Worm (Caenorhabditis elegans) whole organism, young adult: ENCODE measurements around the gene Y57E12AR.1.

Experiments
- B0035.1 ChIP-seq: sonication (generic microtip); optimal IDR thresholded peaks from 2 replicates; lab custom pipeline; 2016; ENCODE audit warnings: missing genetic modification characterization, mild to moderate bottlenecking, missing compliant biosample characterization, missing genotype, missing genetic modification reagents
- B0261.1 ChIP-seq: sonication (generic microtip); optimal IDR thresholded peaks from 2 replicates; lab custom pipeline; 2016; ENCODE audit warnings: mild to moderate bottlenecking, missing genetic modification characterization, moderate library complexity, missing compliant biosample characterization
- B0336.3 ChIP-seq: fragments of 200-800 bp; sonication (Bioruptor generic); IDR thresholded peaks from 2 replicates; pipeline ENCODE4 v1.3.6; 2022; ENCODE audit warnings: missing genetic modification characterization, missing compliant biosample characterization
- D2030.7 ChIP-seq: fragments of 200-800 bp; sonication (Bioruptor generic); IDR thresholded peaks from 2 replicates; pipeline ENCODE4 v1.3.6; 2022; ENCODE audit warnings: missing genetic modification reagents, missing genetic modification characterization, missing compliant biosample characterization
- F23B12.7 ChIP-seq: sonication (generic microtip); optimal IDR thresholded peaks from 2 replicates; lab custom pipeline; 2017; ENCODE audit warnings: missing genetic modification characterization, mild to moderate bottlenecking, missing compliant biosample characterization, antibody characterized with exemption, moderate library complexity; ENCODE audit not compliant: insufficient read depth
- F39B2.1 ChIP-seq: fragments of 200-800 bp; sonication (Bioruptor generic); IDR thresholded peaks from 2 replicates; pipeline ENCODE4 v1.3.6; 2022; ENCODE audit warnings: missing genetic modification reagents, missing genetic modification characterization, missing compliant biosample characterization
- F55B11.4 ChIP-seq: sonication (generic microtip); optimal IDR thresholded peaks from 2 replicates; lab custom pipeline; 2016; ENCODE audit warnings: missing compliant biosample characterization, missing genetic modification characterization, borderline replicate concordance; ENCODE audit not compliant: insufficient read depth
- F57C9.4 ChIP-seq: sonication (generic microtip); optimal IDR thresholded peaks from 2 replicates; lab custom pipeline; 2017; ENCODE audit warnings: mild to moderate bottlenecking, missing genetic modification characterization, missing compliant biosample characterization
- K12H6.12 ChIP-seq: fragments of 200-800 bp; sonication (Bioruptor generic); optimal IDR thresholded peaks from 2 replicates; lab custom pipeline; 2018; ENCODE audit warnings: mild to moderate bottlenecking, missing genetic modification characterization, missing compliant biosample characterization
- Y53G8AR.9 ChIP-seq: fragments of 200-800 bp; sonication (Bioruptor generic); conservative IDR thresholded peaks from 2 replicates; pipeline ENCODE4 v1.3.6; 2022; ENCODE audit warnings: missing genetic modification reagents, missing genetic modification characterization, missing compliant biosample characterization
- Y56A3A.18 ChIP-seq: fragments of 200-800 bp; sonication (Bioruptor generic); IDR thresholded peaks from 2 replicates; pipeline ENCODE4 v1.3.6; 2022; ENCODE audit warnings: missing genetic modification reagents, missing genetic modification characterization, missing compliant biosample characterization
- Y67H2A.10 ChIP-seq: fragments of 200-800 bp; sonication (Bioruptor generic); conservative IDR thresholded peaks from 2 replicates; pipeline ENCODE4 v1.3.6; 2022; ENCODE audit warnings: missing genetic modification reagents, missing genetic modification characterization, missing compliant biosample characterization
- ZK185.1 ChIP-seq: sonication (generic microtip); optimal IDR thresholded peaks from 2 replicates; lab custom pipeline; 2016; ENCODE audit warnings: mild to moderate bottlenecking, missing genetic modification characterization, missing compliant biosample characterization; ENCODE audit not compliant: poor library complexity, severe bottlenecking
- ama-1 ChIP-seq, 3 experiments: fragments of 150-350 bp in 1 of 3; sonication (generic microtip) in 2 of 3; optimal IDR thresholded peaks; 2 replicates each; lab custom pipeline; 2014 to 2018; ENCODE audit warnings: missing biosample characterization in 2 of 3, missing genetic modification characterization in 2 of 3, missing genetic modification reagents in 2 of 3
- aptf-3 ChIP-seq: fragments of 200-800 bp; sonication (Bioruptor generic); IDR thresholded peaks from 2 replicates; pipeline ENCODE4 v1.3.6; 2022; ENCODE audit warnings: missing genetic modification characterization, missing compliant biosample characterization
- atf-7 ChIP-seq: sonication (generic microtip); optimal IDR thresholded peaks from 2 replicates; lab custom pipeline; 2017; ENCODE audit warnings: mild to moderate bottlenecking, missing genetic modification characterization, missing compliant biosample characterization
- attf-5 ChIP-seq: fragments of 200-800 bp; sonication (Bioruptor generic); optimal IDR thresholded peaks from 2 replicates; lab custom pipeline; 2018; ENCODE audit warnings: mild to moderate bottlenecking, missing genetic modification characterization, missing compliant biosample characterization
- bed-1 ChIP-seq: fragments of 200-800 bp; sonication (Bioruptor generic); IDR thresholded peaks from 2 replicates; pipeline ENCODE4 v1.3.6; 2022; ENCODE audit warnings: missing genetic modification reagents, missing genetic modification characterization, missing compliant biosample characterization
- ccch-3 ChIP-seq: fragments of 200-800 bp; sonication (Bioruptor generic); optimal IDR thresholded peaks from 2 replicates; lab custom pipeline; 2018; ENCODE audit warnings: mild to moderate bottlenecking, missing genetic modification characterization, missing compliant biosample characterization
- cebp-1 ChIP-seq, 2 experiments: fragments of 200-800 bp in 1 of 2; sonication (Bioruptor generic) in 1 of 2; sonication (generic microtip) in 1 of 2; IDR thresholded peaks in 1 of 2; optimal IDR thresholded peaks in 1 of 2; 2 replicates each; pipeline versions ENCODE4 v1.3.6 to Lab custom; 2017 to 2022; ENCODE audit warnings: missing compliant biosample characterization in 2 of 2, missing genetic modification characterization in 2 of 2, mild to moderate bottlenecking in 1 of 2, missing genetic modification reagents in 1 of 2, moderate library complexity in 1 of 2
- ceh-100 ChIP-seq: fragments of 200-800 bp; sonication (Bioruptor generic); IDR thresholded peaks from 2 replicates; pipeline ENCODE4 v1.3.6; 2022; ENCODE audit warnings: missing genetic modification reagents, missing genetic modification characterization, missing compliant biosample characterization
- ceh-27 ChIP-seq: fragments of 200-800 bp; sonication (Bioruptor generic); optimal IDR thresholded peaks from 2 replicates; lab custom pipeline; 2018; ENCODE audit warnings: mild to moderate bottlenecking, missing genetic modification characterization, moderate library complexity, missing compliant biosample characterization
- chd-7 ChIP-seq: sonication (generic microtip); optimal IDR thresholded peaks from 2 replicates; lab custom pipeline; 2016; ENCODE audit warnings: mild to moderate bottlenecking, missing genetic modification characterization, moderate library complexity, missing compliant biosample characterization
- dox-1 ChIP-seq: fragments of 200-800 bp; sonication (Bioruptor generic); IDR thresholded peaks from 2 replicates; pipeline ENCODE4 v1.3.6; 2022; ENCODE audit warnings: missing genetic modification reagents, missing genetic modification characterization, missing compliant biosample characterization
- him-1 ChIP-seq: sonication (generic microtip); optimal IDR thresholded peaks from 2 replicates; lab custom pipeline; 2016; ENCODE audit warnings: missing genotype, missing genetic modification reagents, missing genetic modification characterization, missing compliant biosample characterization
- hlh-26 ChIP-seq: fragments of 200-800 bp; sonication (Bioruptor generic); conservative IDR thresholded peaks from 2 replicates; pipeline ENCODE4 v1.3.6; 2022; ENCODE audit warnings: missing genetic modification reagents, missing genetic modification characterization, missing compliant biosample characterization
- hrde-1 ChIP-seq: sonication (generic microtip); optimal IDR thresholded peaks from 2 replicates; lab custom pipeline; 2016; ENCODE audit warnings: missing genetic modification characterization, mild to moderate bottlenecking, missing compliant biosample characterization, moderate library complexity, missing genotype, missing genetic modification reagents, borderline replicate concordance
- hsf-1 ChIP-seq: fragments of 200-800 bp; sonication (Bioruptor generic); IDR thresholded peaks from 2 replicates; pipeline ENCODE4 v1.3.6; 2022; ENCODE audit warnings: missing genetic modification reagents, missing genetic modification characterization, missing compliant biosample characterization
- lag-1 ChIP-seq: fragments of 200-800 bp; sonication (Bioruptor generic); IDR thresholded peaks from 2 replicates; pipeline ENCODE4 v1.3.6; 2022; ENCODE audit warnings: missing genetic modification reagents, missing genetic modification characterization, missing compliant biosample characterization
- let-526 ChIP-seq: fragments of 200-800 bp; sonication (Bioruptor generic); IDR thresholded peaks from 2 replicates; pipeline ENCODE4 v1.3.6; 2022; ENCODE audit warnings: missing genetic modification reagents, missing genetic modification characterization, missing compliant biosample characterization
- lin-54 ChIP-seq: fragments of 200-800 bp; sonication (Bioruptor generic); optimal IDR thresholded peaks from 2 replicates; lab custom pipeline; 2018; ENCODE audit warnings: mild to moderate bottlenecking, missing genetic modification characterization, missing compliant biosample characterization
- lir-1 ChIP-seq: fragments of 200-800 bp; sonication (Bioruptor generic); conservative IDR thresholded peaks from 2 replicates; pipeline ENCODE4 v1.3.6; 2022; ENCODE audit warnings: missing genetic modification reagents, missing genetic modification characterization, missing compliant biosample characterization
- madf-6 ChIP-seq: fragments of 200-800 bp; sonication (Bioruptor generic); IDR thresholded peaks from 2 replicates; pipeline ENCODE4 v1.3.6; 2022; ENCODE audit warnings: missing genetic modification reagents, missing genetic modification characterization, missing compliant biosample characterization
- madf-8 ChIP-seq: fragments of 200-800 bp; sonication (Bioruptor generic); conservative IDR thresholded peaks from 2 replicates; pipeline ENCODE4 v1.3.6; 2022; ENCODE audit warnings: missing genetic modification reagents, missing genetic modification characterization, missing compliant biosample characterization
- mxl-1 ChIP-seq: sonication (generic microtip); optimal IDR thresholded peaks from 2 replicates; lab custom pipeline; 2016; ENCODE audit warnings: missing genetic modification characterization, missing compliant biosample characterization
- nfya-1 ChIP-seq: sonication (generic microtip); optimal IDR thresholded peaks from 2 replicates; lab custom pipeline; 2017; ENCODE audit warnings: antibody characterized with exemption, missing compliant biosample characterization, missing genetic modification characterization, borderline replicate concordance; ENCODE audit not compliant: insufficient read depth
- rec-8 ChIP-seq, 2 experiments: sonication (generic microtip); optimal IDR thresholded peaks; 2 replicates each; lab custom pipeline; 2016; ENCODE audit warnings: mild to moderate bottlenecking in 2 of 2, missing genetic modification characterization in 2 of 2, missing genetic modification reagents in 2 of 2, missing genotype in 2 of 2, missing biosample characterization in 1 of 2, missing compliant biosample characterization in 1 of 2, moderate library complexity in 1 of 2
- repo-1 ChIP-seq: sonication (generic microtip); optimal IDR thresholded peaks from 2 replicates; lab custom pipeline; 2017; ENCODE audit warnings: mild to moderate bottlenecking, missing genetic modification characterization, missing compliant biosample characterization
- sea-2 ChIP-seq: fragments of 200-800 bp; sonication (Bioruptor generic); IDR thresholded peaks from 2 replicates; pipeline ENCODE4 v1.3.6; 2022; ENCODE audit warnings: missing genetic modification characterization, missing compliant biosample characterization
- somi-1 ChIP-seq: fragments of 200-800 bp; sonication (Bioruptor generic); optimal IDR thresholded peaks from 2 replicates; lab custom pipeline; 2018; ENCODE audit warnings: mild to moderate bottlenecking, missing genetic modification characterization, missing compliant biosample characterization
- tlf-1 ChIP-seq: fragments of 200-800 bp; sonication (Bioruptor generic); optimal IDR thresholded peaks from 2 replicates; lab custom pipeline; 2018; ENCODE audit warnings: mild to moderate bottlenecking, missing genetic modification characterization, missing compliant biosample characterization
- unc-130 ChIP-seq: sonication (generic microtip); optimal IDR thresholded peaks from 2 replicates; lab custom pipeline; 2016; ENCODE audit warnings: missing genetic modification reagents, missing genetic modification characterization, missing compliant biosample characterization
- unc-62 ChIP-seq: fragments of 150-350 bp; optimal IDR thresholded peaks from 2 replicates; lab custom pipeline; 2014; ENCODE audit warnings: missing biosample characterization, missing genetic modification reagents, missing genetic modification characterization
- xnd-1 ChIP-seq: sonication (generic microtip); optimal IDR thresholded peaks from 2 replicates; lab custom pipeline; 2016; ENCODE audit warnings: missing genotype, missing genetic modification reagents, missing genetic modification characterization, missing compliant biosample characterization
- ztf-18 ChIP-seq: sonication (generic microtip); optimal IDR thresholded peaks from 2 replicates; lab custom pipeline; 2016; ENCODE audit warnings: missing genotype, mild to moderate bottlenecking, missing genetic modification characterization, missing compliant biosample characterization
- ztf-3 ChIP-seq: fragments of 200-800 bp; sonication (Bioruptor generic); optimal IDR thresholded peaks from 2 replicates; lab custom pipeline; 2018; ENCODE audit warnings: mild to moderate bottlenecking, missing genetic modification characterization, missing compliant biosample characterization
- ztf-6 ChIP-seq: fragments of 200-800 bp; sonication (Bioruptor generic); IDR thresholded peaks from 2 replicates; pipeline ENCODE4 v1.3.6; 2022; ENCODE audit warnings: missing genetic modification reagents, missing genetic modification characterization, missing compliant biosample characterization

The Y57E12AR.1 gene

ce11 chrV:7084612-7085139, 19.6 kb upstream of the Y57E12AR.1 start, which contains the start of gene mys-1 (continued):
- TF ChIP-seq let-526 (GFP tag; lab: Robert Waterston, UW): no peak
- TF ChIP-seq him-1: peak; percentile 9
- no peak for TF ChIP-seq bed-1 (GFP tag; lab: Robert Waterston, UW)
- no peak for TF ChIP-seq Y56A3A.18 (GFP tag; lab: Robert Waterston, UW)
- TF ChIP-seq lin-54 (GFP tag; lab: Kevin White, UChicago): peak; percentile 99
- no peak for TF ChIP-seq D2030.7 (GFP tag; lab: Robert Waterston, UW)
- no peak for TF ChIP-seq Y67H2A.10
- TF ChIP-seq Y53G8AR.9: no peak
- peak; percentile 61 for TF ChIP-seq ZK185.1 (tag; lab: Kevin White, UChicago)
- TF ChIP-seq madf-8 (GFP tag; lab: Robert Waterston, UW): no peak
- no peak for TF ChIP-seq hrde-1 (tag; lab: Kevin White, UChicago)
- no peak for TF ChIP-seq mxl-1 (tag; lab: Kevin White, UChicago)
- no peak for TF ChIP-seq ccch-3 (GFP tag; lab: Kevin White, UChicago)
- TF ChIP-seq nfya-1 (tag; lab: Kevin White, UChicago): no peak
- TF ChIP-seq sea-2 (GFP tag; lab: Robert Waterston, UW): no peak
- TF ChIP-seq K12H6.12 (tag; lab: Kevin White, UChicago): peak; percentile 10
- no peak for TF ChIP-seq tlf-1 (GFP tag; lab: Kevin White, UChicago)
- no peak for TF ChIP-seq ztf-6 (GFP tag; lab: Robert Waterston, UW)
- TF ChIP-seq F39B2.1: no peak
- no peak for TF ChIP-seq repo-1 (tag; lab: Kevin White, UChicago)
- no peak for TF ChIP-seq B0261.1 (tag; lab: Kevin White, UChicago)
- no peak for TF ChIP-seq lir-1 (GFP tag; lab: Robert Waterston, UW)
- TF ChIP-seq hlh-26: no peak
- TF ChIP-seq ztf-3: no peak
- TF ChIP-seq F57C9.4 (tag; lab: Kevin White, UChicago): no peak
- TF ChIP-seq aptf-3 (GFP tag; lab: Robert Waterston, UW): no peak
- no peak for TF ChIP-seq unc-62 (GFP tag; lab: Kevin White, UChicago)
- TF ChIP-seq madf-6 (GFP tag; lab: Robert Waterston, UW): peak; percentile 49
- TF ChIP-seq rec-8 (tag; optimal IDR thresholded peaks at IDR 0.05; lab: Kevin White, UChicago): peak in 1 of 2 experiments; percentile 16
- peak; percentile 26 for TF ChIP-seq F23B12.7 (tag; lab: Kevin White, UChicago)
- no peak for TF ChIP-seq B0336.3 (GFP tag; lab: Robert Waterston, UW)
- no peak for TF ChIP-seq ama-1 (optimal IDR thresholded peaks at IDR 0.05; lab: Kevin White, UChicago)
- no peak for TF ChIP-seq ama-1 (GFP tag; optimal IDR thresholded peaks at IDR 0.05; lab: Kevin White, UChicago)
- TF ChIP-seq xnd-1: no peak
- no peak for TF ChIP-seq chd-7 (tag; lab: Kevin White, UChicago)
- no peak for TF ChIP-seq F55B11.4 (tag; lab: Kevin White, UChicago)
- TF ChIP-seq ceh-100 (GFP tag; lab: Robert Waterston, UW): no peak
- no peak for TF ChIP-seq hsf-1
- no peak for TF ChIP-seq lag-1
- no peak for TF ChIP-seq atf-7 (tag; lab: Kevin White, UChicago)
- peak; percentile 32 for TF ChIP-seq ztf-18 (tag; lab: Kevin White, UChicago)
- TF ChIP-seq ceh-27: peak; percentile 13
- no peak for TF ChIP-seq cebp-1 (GFP tag; IDR thresholded peaks at IDR 0.05; lab: Robert Waterston, UW)
- peak; percentile 70 for TF ChIP-seq cebp-1 (tag; optimal IDR thresholded peaks at IDR 0.05; lab: Kevin White, UChicago)
- peak; percentile 56 for TF ChIP-seq unc-130 (GFP tag; lab: Kevin White, UChicago)
- no peak for TF ChIP-seq somi-1 (GFP tag; lab: Kevin White, UChicago)
- peak; percentile 51; the same call in 1 of the 2 replicates for TF ChIP-seq dox-1 (GFP tag; lab: Robert Waterston, UW)
- no peak for TF ChIP-seq B0035.1
- peak; percentile 17 for TF ChIP-seq attf-5 (GFP tag; lab: Kevin White, UChicago)
